Worm (Caenorhabditis elegans): ENCODE data around the gene clec-213.

clec-213 gene

DNA sequence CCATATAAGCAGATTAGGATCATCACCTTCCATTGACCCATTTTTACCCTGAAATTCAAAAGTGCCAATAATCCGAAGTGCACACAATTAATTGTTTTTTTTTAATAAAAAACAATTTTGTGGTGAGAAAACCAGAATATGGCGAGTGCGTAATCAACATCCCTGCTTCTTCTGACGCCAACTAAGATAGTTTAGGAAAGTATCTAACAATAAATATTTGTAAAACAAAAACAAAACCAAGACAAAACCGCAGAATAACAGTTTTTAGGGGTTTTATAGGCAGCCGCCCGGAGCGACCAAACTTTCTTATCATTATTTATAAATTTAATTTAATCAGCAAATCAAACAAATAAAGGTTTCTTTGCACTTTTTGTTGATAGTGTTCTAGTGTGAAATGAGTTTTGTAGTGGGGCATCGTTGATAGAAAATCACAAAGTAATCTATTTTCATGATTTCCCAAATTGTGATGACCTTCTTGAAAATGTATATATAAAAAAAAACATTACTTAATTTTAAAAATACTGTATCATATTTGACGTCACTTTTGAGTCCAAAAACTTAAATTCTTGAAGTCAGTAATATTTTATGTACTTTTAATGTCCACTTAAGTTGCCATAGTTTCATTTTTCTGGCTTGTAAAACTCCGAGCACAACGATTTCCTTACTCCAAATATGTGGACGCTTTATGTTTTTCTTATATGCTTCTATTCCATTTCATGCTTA is 4.9 kb downstream of the clec-213 start, which contains the start of the genes folt-3 and clec-214:
folt-3 (minus strand) TSS at position 51 of the 723 bp plus-strand sequence.
clec-214 (plus strand) TSS at position 673 of the 723 bp plus-strand sequence.
- TF ChIP-seq hmbx-1 (tag; optimal IDR thresholded peaks at IDR 0.05) (no peak), pes-1 (GFP tag; IDR thresholded peaks at IDR 0.05) (no peak), hnd-1 (tag; optimal IDR thresholded peaks at IDR 0.05) (no peak), tbx-37 (GFP tag; conservative IDR thresholded peaks at IDR 0.05) (no peak), ama-1 (optimal IDR thresholded peaks at IDR 0.05) (no peak), flt-1 (GFP tag; IDR thresholded peaks at IDR 0.05) (no peak), ceh-36 (tag; optimal IDR thresholded peaks at IDR 0.05) (no peak), B0310.2 (tag; optimal IDR thresholded peaks at IDR 0.05) (no peak), tbx-11 (GFP tag; IDR thresholded peaks at IDR 0.05) (no peak), ceh-13 (GFP tag; optimal IDR thresholded peaks at IDR 0.05) (no peak), hmg-4 (GFP tag; optimal IDR thresholded peaks at IDR 0.05) (no peak)

DNA sequence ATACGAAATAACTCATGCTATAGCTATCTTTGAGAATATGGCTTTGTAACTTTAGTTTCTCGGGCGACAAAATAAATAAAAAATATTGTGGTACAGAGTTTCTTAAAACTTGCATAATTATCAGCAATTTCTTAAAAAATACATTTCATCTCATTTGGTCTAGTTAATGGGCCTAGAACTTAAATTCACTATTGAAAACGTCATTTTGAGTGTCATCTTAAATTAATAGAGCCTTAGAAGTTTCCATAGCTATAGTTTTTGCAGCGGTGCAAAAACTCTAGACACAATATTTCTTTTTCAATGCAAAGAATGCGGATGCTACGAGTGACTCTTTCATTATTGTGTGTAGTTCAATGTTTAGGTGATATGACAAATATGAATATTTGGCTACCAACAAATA is 7.1 kb downstream of the clec-213 start, which contains the start of gene clec-215:
clec-215 (plus strand) TSS at position 301 of the 400 bp plus-strand sequence.
- no peak for TF ChIP-seq hnd-1 (tag; optimal IDR thresholded peaks at IDR 0.05)
- TF ChIP-seq ceh-13 (GFP tag; optimal IDR thresholded peaks at IDR 0.05) = no peak
- no peak for TF ChIP-seq ets-7 (tag; optimal IDR thresholded peaks at IDR 0.05)
- TF ChIP-seq F13C5.2 (tag; optimal IDR thresholded peaks at IDR 0.05) = no peak
- no peak for TF ChIP-seq tbx-37 (GFP tag; conservative IDR thresholded peaks at IDR 0.05)
- TF ChIP-seq aly-1 (tag; optimal IDR thresholded peaks at IDR 0.05) = no peak
- TF ChIP-seq sea-1 (GFP tag; conservative IDR thresholded peaks at IDR 0.05) = no peak
- TF ChIP-seq hmg-4 (GFP tag; optimal IDR thresholded peaks at IDR 0.05) = no peak
- TF ChIP-seq flt-1 (GFP tag; IDR thresholded peaks at IDR 0.05) = no peak
- TF ChIP-seq scrt-1 (GFP tag; IDR thresholded peaks at IDR 0.05) = no peak

DNA sequence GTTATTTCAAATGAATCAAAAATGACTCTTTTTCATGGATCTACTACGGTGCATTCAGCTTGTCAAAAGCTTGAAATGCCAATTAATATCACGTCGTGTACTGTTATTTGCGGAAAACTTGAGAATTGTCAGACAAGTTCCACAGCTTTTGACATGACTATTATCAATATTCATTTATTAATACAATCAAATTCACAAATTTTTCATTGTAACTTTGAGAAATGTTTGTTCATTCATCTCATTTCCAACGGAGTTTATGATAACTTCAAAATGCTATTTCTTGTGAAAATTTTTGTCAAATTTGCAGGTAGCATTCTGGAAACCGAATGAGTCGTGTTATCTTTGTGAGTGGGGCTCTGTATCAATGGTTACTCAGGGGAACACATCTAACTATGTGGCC is 13.2 kb downstream of the clec-213 start, which contains the start of gene C50E3.15:
C50E3.15 (plus strand) TSS at position 301 of the 400 bp plus-strand sequence.
- TF ChIP-seq ets-7 (tag; optimal IDR thresholded peaks at IDR 0.05) (no peak), F13C5.2 (tag; optimal IDR thresholded peaks at IDR 0.05) (no peak), aly-1 (tag; optimal IDR thresholded peaks at IDR 0.05) (no peak), hnd-1 (tag; optimal IDR thresholded peaks at IDR 0.05) (no peak), flt-1 (GFP tag; IDR thresholded peaks at IDR 0.05) (no peak), hmg-4 (GFP tag; optimal IDR thresholded peaks at IDR 0.05) (no peak), tbx-37 (GFP tag; conservative IDR thresholded peaks at IDR 0.05) (no peak), pes-1 (GFP tag; IDR thresholded peaks at IDR 0.05) (no peak), tra-4 (tag; optimal IDR thresholded peaks at IDR 0.05) (no peak), ceh-13 (GFP tag; optimal IDR thresholded peaks at IDR 0.05) (no peak)

DNA sequence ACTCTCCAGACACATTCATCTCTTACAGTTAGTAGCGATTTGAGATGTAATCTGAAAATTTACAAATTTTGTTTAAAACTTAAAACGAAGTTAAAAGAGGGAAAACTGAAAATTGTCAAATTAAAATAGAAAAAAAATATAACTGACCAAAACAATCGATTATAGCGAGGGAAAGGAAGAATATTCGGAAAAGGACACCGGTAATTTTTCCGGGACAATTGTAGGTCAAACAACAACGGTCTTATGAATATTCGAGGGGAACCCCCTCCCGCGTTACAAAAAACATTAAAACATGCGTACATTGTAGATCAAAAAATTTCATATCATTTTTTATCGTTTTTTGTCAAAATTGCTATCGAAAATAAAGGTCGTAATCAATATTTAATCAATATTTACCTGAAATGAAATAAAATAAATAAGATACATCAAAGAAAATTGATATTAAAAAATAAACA is 17.1 kb downstream of the clec-213 start, which contains the start of gene C50E3.12:
C50E3.12 (minus strand) TSS at position 51 of the 455 bp plus-strand sequence.
- no peak for TF ChIP-seq tbx-11 (GFP tag; IDR thresholded peaks at IDR 0.05)
- no peak for TF ChIP-seq flt-1 (GFP tag; IDR thresholded peaks at IDR 0.05)
- TF ChIP-seq scrt-1 (GFP tag; IDR thresholded peaks at IDR 0.05) = no peak
- no peak for TF ChIP-seq ceh-36 (tag; optimal IDR thresholded peaks at IDR 0.05)
- TF ChIP-seq tra-4 (tag; optimal IDR thresholded peaks at IDR 0.05) = no peak
- TF ChIP-seq hmbx-1 (tag; optimal IDR thresholded peaks at IDR 0.05) = no peak
- TF ChIP-seq pes-1 (GFP tag; IDR thresholded peaks at IDR 0.05) = no peak
- TF ChIP-seq sea-1 (GFP tag; conservative IDR thresholded peaks at IDR 0.05) = no peak
- no peak for TF ChIP-seq hmg-4 (GFP tag; optimal IDR thresholded peaks at IDR 0.05)
- TF ChIP-seq ama-1 (optimal IDR thresholded peaks at IDR 0.05) = no peak
- no peak for TF ChIP-seq ceh-13 (GFP tag; optimal IDR thresholded peaks at IDR 0.05)
- TF ChIP-seq F13C5.2 (tag; optimal IDR thresholded peaks at IDR 0.05) = no peak
- no peak for TF ChIP-seq aly-1 (tag; optimal IDR thresholded peaks at IDR 0.05)
- no peak for TF ChIP-seq ets-7 (tag; optimal IDR thresholded peaks at IDR 0.05)
- TF ChIP-seq B0310.2 (tag; optimal IDR thresholded peaks at IDR 0.05) = no peak
- no peak for TF ChIP-seq tbx-37 (GFP tag; conservative IDR thresholded peaks at IDR 0.05)
- TF ChIP-seq hnd-1 (tag; optimal IDR thresholded peaks at IDR 0.05) = no peak

DNA sequence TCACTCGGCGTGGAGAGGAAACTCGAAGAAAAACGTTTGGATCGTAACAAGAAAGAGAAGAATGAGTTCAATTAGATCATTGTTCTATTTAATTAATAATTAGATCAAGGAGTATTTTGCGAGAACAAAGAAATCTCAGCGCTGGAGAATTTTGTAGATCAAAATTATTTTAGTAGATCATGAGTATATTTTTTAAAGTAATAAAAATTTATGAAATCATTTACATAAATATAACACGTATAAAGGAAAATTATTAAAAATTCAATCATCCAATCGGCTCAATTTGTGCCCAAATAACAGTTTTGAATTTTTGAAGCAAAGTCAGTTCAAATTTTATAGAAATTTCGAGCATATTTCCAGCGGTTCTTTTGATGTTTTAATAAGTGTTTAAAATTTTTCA is 19.2 kb downstream of the clec-213 start, which contains the start of gene C50E3.13:
C50E3.13 (minus strand) TSS at position 101 of the 400 bp plus-strand sequence.
- TF ChIP-seq tbx-37 (GFP tag; conservative IDR thresholded peaks at IDR 0.05) (no peak), B0310.2 (tag; optimal IDR thresholded peaks at IDR 0.05) (no peak), hmg-4 (GFP tag; optimal IDR thresholded peaks at IDR 0.05) (no peak), hmbx-1 (tag; optimal IDR thresholded peaks at IDR 0.05) (no peak), scrt-1 (GFP tag; IDR thresholded peaks at IDR 0.05) (no peak), pes-1 (GFP tag; IDR thresholded peaks at IDR 0.05) (no peak), tbx-11 (GFP tag; IDR thresholded peaks at IDR 0.05) (no peak), ets-7 (tag; optimal IDR thresholded peaks at IDR 0.05) (no peak)

DNA sequence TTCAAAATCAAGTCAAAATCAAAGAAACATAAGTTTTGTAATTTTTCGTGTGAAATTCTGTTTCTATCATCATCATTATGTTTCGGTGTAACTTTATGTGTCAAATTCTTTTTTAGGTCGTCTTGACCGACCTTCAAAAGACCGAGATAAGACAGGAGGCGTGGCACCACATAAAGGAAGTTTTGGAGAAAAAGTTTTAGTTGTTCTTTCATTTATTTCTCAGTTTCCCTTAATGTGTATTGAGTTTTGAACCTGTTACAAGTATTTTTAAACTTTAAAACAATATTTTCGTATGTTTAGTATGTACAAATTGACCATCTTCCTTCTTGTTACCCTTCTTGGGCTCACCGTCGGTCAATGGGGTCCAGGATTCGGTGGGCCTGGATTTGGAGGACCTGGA is 19.7 kb downstream of the clec-213 start, which contains the start of gene grsp-4:
grsp-4 (plus strand) TSS at position 301 of the 400 bp plus-strand sequence.
- no peak for TF ChIP-seq ceh-36 (tag; optimal IDR thresholded peaks at IDR 0.05)
- TF ChIP-seq pes-1 (GFP tag; IDR thresholded peaks at IDR 0.05) = no peak
- no peak for TF ChIP-seq sea-1 (GFP tag; conservative IDR thresholded peaks at IDR 0.05)
- TF ChIP-seq aly-1 (tag; optimal IDR thresholded peaks at IDR 0.05) = no peak
- no peak for TF ChIP-seq hmbx-1 (tag; optimal IDR thresholded peaks at IDR 0.05)
- TF ChIP-seq ceh-13 (GFP tag; optimal IDR thresholded peaks at IDR 0.05) = no peak
- no peak for TF ChIP-seq ama-1 (optimal IDR thresholded peaks at IDR 0.05)
- no peak for TF ChIP-seq hmg-4 (GFP tag; optimal IDR thresholded peaks at IDR 0.05)
- no peak for TF ChIP-seq tbx-37 (GFP tag; conservative IDR thresholded peaks at IDR 0.05)
- no peak for TF ChIP-seq F13C5.2 (tag; optimal IDR thresholded peaks at IDR 0.05)
- no peak for TF ChIP-seq scrt-1 (GFP tag; IDR thresholded peaks at IDR 0.05)
- no peak for TF ChIP-seq hnd-1 (tag; optimal IDR thresholded peaks at IDR 0.05)
- TF ChIP-seq tbx-11 (GFP tag; IDR thresholded peaks at IDR 0.05) = no peak
- TF ChIP-seq flt-1 (GFP tag; IDR thresholded peaks at IDR 0.05) = no peak
- TF ChIP-seq ets-7 (tag; optimal IDR thresholded peaks at IDR 0.05) = no peak
- no peak for TF ChIP-seq tra-4 (tag; optimal IDR thresholded peaks at IDR 0.05)

DNA sequence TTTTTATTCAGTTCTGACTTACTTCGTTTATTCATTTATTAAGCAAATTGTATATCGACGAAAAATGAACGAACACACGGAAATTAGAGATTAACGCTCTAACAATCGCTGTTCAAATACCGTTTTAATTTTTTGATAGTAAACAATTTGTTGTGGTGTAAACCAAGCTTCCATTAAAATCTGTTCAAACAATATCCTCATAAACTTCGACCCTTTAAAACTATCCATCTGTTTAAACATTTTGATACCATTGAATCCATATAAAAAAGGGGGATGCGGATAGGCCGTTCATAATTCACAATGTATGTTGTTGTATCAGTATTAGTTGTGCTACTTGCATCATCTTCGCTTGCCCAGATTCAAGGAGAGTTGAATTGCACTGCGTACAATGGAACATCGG is 21.6 kb downstream of the clec-213 start, which contains the start of gene F07C4.6:
F07C4.6 (plus strand) TSS at position 301 of the 400 bp plus-strand sequence.
- TF ChIP-seq ama-1 (optimal IDR thresholded peaks at IDR 0.05) (no peak), hnd-1 (tag; optimal IDR thresholded peaks at IDR 0.05) (no peak), ceh-36 (tag; optimal IDR thresholded peaks at IDR 0.05) (no peak), scrt-1 (GFP tag; IDR thresholded peaks at IDR 0.05) (no peak), tbx-37 (GFP tag; conservative IDR thresholded peaks at IDR 0.05) (no peak), flt-1 (GFP tag; IDR thresholded peaks at IDR 0.05) (no peak)

Measured in whole organism, early embryonic.